Worm (Caenorhabditis elegans): ENCODE measurements around the gene ctl-2.

The ctl-2 gene

ce11 chrII:14291854-14292253 lies 10.0 kb downstream of the ctl-2 start:
- TF ChIP-seq nhr-42 (GFP tag; IDR thresholded peaks at IDR 0.05), result 0 out of 2 replicates have a peak, but pooled peaks have one; percentile 36

- TF ChIP-seq daf-16 (GFP tag; optimal IDR thresholded peaks at IDR 0.05) (no peak), daf-16 (tag; optimal IDR thresholded peaks at IDR 0.05) (peak; percentile 83), zip-2 (tag; optimal IDR thresholded peaks at IDR 0.05) (no peak), nhr-25 (tag; optimal IDR thresholded peaks at IDR 0.05; ENCODE audit: borderline replicate concordance, insufficient read depth) (no peak), pqm-1 (tag; optimal IDR thresholded peaks at IDR 0.05) (peak; percentile 8), lir-3 (tag; optimal IDR thresholded peaks at IDR 0.05) (no peak), zip-11 (GFP tag; IDR thresholded peaks at IDR 0.05) (no peak), nhr-28 (tag; optimal IDR thresholded peaks at IDR 0.05) (peak; percentile 57), dmd-6 (GFP tag; IDR thresholded peaks at IDR 0.05) (peak; percentile 31; the same call in 1 of the 2 replicates)
Observed at ce11 chrII:14290846-14291245, 11.0 kb downstream of the ctl-2 start.

ce11 chrII:14288968-14289367 lies 12.9 kb downstream of the ctl-2 start, which contains the start of gene srh-42:
Gene srh-42 (minus strand): TSS chrII:14289068.
- TF ChIP-seq lin-1 (GFP tag; IDR thresholded peaks at IDR 0.05), result no peak
- no peak for TF ChIP-seq R02D3.7 (tag; optimal IDR thresholded peaks at IDR 0.05)
- no peak for TF ChIP-seq tra-1 (GFP tag; IDR thresholded peaks at IDR 0.05)
- no peak for TF ChIP-seq dmd-6 (GFP tag; IDR thresholded peaks at IDR 0.05)
- TF ChIP-seq ztf-11 (tag; optimal IDR thresholded peaks at IDR 0.05), result no peak
- TF ChIP-seq dmd-9 (GFP tag; IDR thresholded peaks at IDR 0.05), result no peak
- no peak for TF ChIP-seq spr-1 (tag; optimal IDR thresholded peaks at IDR 0.05)
- no peak for TF ChIP-seq hmg-1.1 (GFP tag; IDR thresholded peaks at IDR 0.05)
- no peak for TF ChIP-seq daf-19 (GFP tag; conservative IDR thresholded peaks at IDR 0.05)

- no peak for TF ChIP-seq duxl-1 (tag; optimal IDR thresholded peaks at IDR 0.05; ENCODE audit: poor library complexity)
- no peak for TF ChIP-seq dve-1 (tag; optimal IDR thresholded peaks at IDR 0.05; ENCODE audit: insufficient read depth)
- no peak for TF ChIP-seq lim-7 (GFP tag; IDR thresholded peaks at IDR 0.05)
- TF ChIP-seq zfp-2 (tag; optimal IDR thresholded peaks at IDR 0.05), result no peak
- TF ChIP-seq spr-1 (tag; optimal IDR thresholded peaks at IDR 0.05), result no peak
- no peak for TF ChIP-seq egl-27 (tag; optimal IDR thresholded peaks at IDR 0.05)
Observed at ce11 chrII:14287277-14287676, 14.6 kb downstream of the ctl-2 start, which contains the start of gene srh-41. Gene srh-41 (minus strand): TSS chrII:14287377.

ce11 chrII:14276409-14276808 lies 25.4 kb downstream of the ctl-2 start, which contains the start of gene Y54G11A.3:
Gene Y54G11A.3 (plus strand): TSS chrII:14276621.
- TF ChIP-seq lsy-2 (tag; optimal IDR thresholded peaks at IDR 0.05) (no peak), nhr-6 (tag; optimal IDR thresholded peaks at IDR 0.05) (no peak), R02D3.7 (tag; optimal IDR thresholded peaks at IDR 0.05) (no peak), Y75B8A.6 (GFP tag; IDR thresholded peaks at IDR 0.05) (no peak), nhr-76 (tag; optimal IDR thresholded peaks at IDR 0.05) (no peak), rbr-2 (tag; optimal IDR thresholded peaks at IDR 0.05) (no peak), duxl-1 (tag; optimal IDR thresholded peaks at IDR 0.05; ENCODE audit: poor library complexity) (no peak), ctbp-1 (GFP tag; IDR thresholded peaks at IDR 0.05) (no peak)

ce11 chrII:14275045-14275444 lies 26.8 kb downstream of the ctl-2 start:
- 0 out of 2 replicates have a peak, but pooled peaks have one; percentile 10 for TF ChIP-seq set-16 (GFP tag; IDR thresholded peaks at IDR 0.05)
- peak; percentile 71; the same call in 1 of the 2 replicates for TF ChIP-seq nhr-42 (GFP tag; IDR thresholded peaks at IDR 0.05)

ce11 chrII:14269839-14270238 lies 32.0 kb downstream of the ctl-2 start:
- TF ChIP-seq dmd-8 (GFP tag; IDR thresholded peaks at IDR 0.05), result no peak
- TF ChIP-seq mdl-1 (tag; optimal IDR thresholded peaks at IDR 0.05), result no peak
- TF ChIP-seq nhr-111 (GFP tag; optimal IDR thresholded peaks at IDR 0.05), result no peak
- no peak for TF ChIP-seq ceh-62 (tag; optimal IDR thresholded peaks at IDR 0.05)
- no peak for TF ChIP-seq hmg-1.1 (GFP tag; IDR thresholded peaks at IDR 0.05)
- TF ChIP-seq R02D3.7 (tag; optimal IDR thresholded peaks at IDR 0.05), result no peak

Data from whole organism, L4 larva.